Fruit fly (Drosophila melanogaster): ENCODE measurements around the gene Moca-cyp.

- no peak for TF ChIP-seq Abd-B (GFP tag; optimal IDR thresholded peaks at IDR 0.05)
- no peak for TF ChIP-seq h (GFP tag; optimal IDR thresholded peaks at IDR 0.05)
- no peak for TF ChIP-seq ey (GFP tag; optimal IDR thresholded peaks at IDR 0.05)
- TF ChIP-seq dmrt93B (GFP tag; optimal IDR thresholded peaks at IDR 0.05) = no peak
- TF ChIP-seq N (GFP tag; optimal IDR thresholded peaks at IDR 0.05) = no peak
- TF ChIP-seq Myc (optimal IDR thresholded peaks at IDR 0.05) = no peak
- no peak for TF ChIP-seq Hr83 (GFP tag; optimal IDR thresholded peaks at IDR 0.05; ENCODE audit: poor library complexity, severe bottlenecking)
- TF ChIP-seq lola (GFP tag; optimal IDR thresholded peaks at IDR 0.05) = no peak
- no peak for TF ChIP-seq OdsH (GFP tag; optimal IDR thresholded peaks at IDR 0.05)
- TF ChIP-seq CrebA (GFP tag; optimal IDR thresholded peaks at IDR 0.05; ENCODE audit: borderline replicate concordance) = no peak
Observed at dm6 chr3R:28325415-28325814, 14.7 kb upstream of the Moca-cyp start.
